Worm (Caenorhabditis elegans): Measurements from ENCODE around the gene snf-12.

DNA sequence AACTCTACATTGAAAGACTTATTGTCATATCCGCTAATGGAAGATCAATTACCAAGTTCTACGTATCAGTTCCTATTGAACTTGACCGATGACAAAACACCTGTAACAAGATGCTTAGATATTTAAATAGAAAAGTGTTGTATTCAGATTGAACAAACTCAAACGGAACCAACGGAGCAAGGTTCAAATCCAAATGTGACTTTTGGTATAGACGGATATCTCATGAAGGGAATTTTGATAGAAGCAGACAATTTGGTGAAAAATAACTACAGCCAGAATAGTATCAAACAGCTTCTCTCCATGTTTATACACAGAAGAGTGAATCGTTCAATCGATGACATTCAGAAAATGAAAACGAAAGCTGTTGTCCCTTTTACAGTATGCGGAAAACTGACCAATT is 34.2 kb downstream of the snf-12 start:
- TF ChIP-seq cog-1 (tag; optimal IDR thresholded peaks at IDR 0.05) (no peak), flt-1 (GFP tag; IDR thresholded peaks at IDR 0.05) (no peak), ref-1 (GFP tag; conservative IDR thresholded peaks at IDR 0.05) (no peak), T22C8.4 (GFP tag; IDR thresholded peaks at IDR 0.05) (no peak), ztf-29 (GFP tag; IDR thresholded peaks at IDR 0.05) (no peak), med-1 (GFP tag; optimal IDR thresholded peaks at IDR 0.05; ENCODE audit: insufficient read depth) (no peak), klf-2 (GFP tag; conservative IDR thresholded peaks at IDR 0.05) (no peak), ztf-23 (GFP tag; IDR thresholded peaks at IDR 0.05) (no peak), tab-1 (GFP tag; IDR thresholded peaks at IDR 0.05) (no peak)
